Worm (Caenorhabditis elegans) whole organism, early embryonic: ENCODE measurements around the gene col-115.
A peak's percentile ranks its signal among the peaks of the same experiment; 100 is the strongest.

Source experiments
- B0310.2 ChIP-seq: sonication (generic microtip); optimal IDR thresholded peaks from 2 replicates; lab custom pipeline; 2016; ENCODE audit warnings: mild to moderate bottlenecking, missing genetic modification characterization, missing compliant biosample characterization
- F13C5.2 ChIP-seq: sonication (generic microtip); optimal IDR thresholded peaks from 2 replicates; lab custom pipeline; 2017; ENCODE audit warnings: mild to moderate bottlenecking, missing genetic modification characterization, inconsistent platforms, missing compliant biosample characterization
- aly-1 ChIP-seq: sonication (generic microtip); optimal IDR thresholded peaks from 2 replicates; lab custom pipeline; 2016; ENCODE audit warnings: missing genetic modification characterization, missing compliant biosample characterization
- ama-1 ChIP-seq: fragments of 150-350 bp; optimal IDR thresholded peaks from 2 replicates; lab custom pipeline; 2014
- ceh-13 ChIP-seq: fragments of 200-800 bp; sonication (Bioruptor generic); optimal IDR thresholded peaks from 2 replicates; lab custom pipeline; 2018; ENCODE audit warnings: mild to moderate bottlenecking, missing genetic modification characterization, missing compliant biosample characterization
- ceh-36 ChIP-seq: sonication (generic microtip); optimal IDR thresholded peaks from 2 replicates; lab custom pipeline; 2016; ENCODE audit warnings: missing genetic modification characterization, inconsistent platforms, missing compliant biosample characterization
- ets-7 ChIP-seq: sonication (generic microtip); optimal IDR thresholded peaks from 2 replicates; lab custom pipeline; 2016; ENCODE audit warnings: missing genotype, missing genetic modification characterization, missing compliant biosample characterization
- flt-1 ChIP-seq: fragments of 200-800 bp; sonication (Bioruptor generic); IDR thresholded peaks from 2 replicates; pipeline ENCODE4 v1.3.6; 2022; ENCODE audit warnings: missing genetic modification characterization, missing compliant biosample characterization
- hmbx-1 ChIP-seq: sonication (generic microtip); optimal IDR thresholded peaks from 2 replicates; lab custom pipeline; 2016; ENCODE audit warnings: mild to moderate bottlenecking, missing genetic modification characterization, missing compliant biosample characterization
- hmg-4 ChIP-seq: fragments of 200-800 bp; sonication (Bioruptor generic); optimal IDR thresholded peaks from 2 replicates; lab custom pipeline; 2018; ENCODE audit warnings: mild to moderate bottlenecking, missing genetic modification characterization, missing compliant biosample characterization
- hnd-1 ChIP-seq: sonication (generic microtip); optimal IDR thresholded peaks from 2 replicates; lab custom pipeline; 2016; ENCODE audit warnings: missing genetic modification characterization, missing compliant biosample characterization
- pes-1 ChIP-seq: fragments of 200-800 bp; sonication (Bioruptor generic); IDR thresholded peaks from 2 replicates; pipeline ENCODE4 v1.3.6; 2022; ENCODE audit warnings: missing genetic modification reagents, missing genetic modification characterization, missing compliant biosample characterization
- scrt-1 ChIP-seq: fragments of 200-800 bp; sonication (Bioruptor generic); IDR thresholded peaks from 2 replicates; pipeline ENCODE4 v1.3.6; 2022; ENCODE audit warnings: missing genetic modification characterization, missing compliant biosample characterization
- sea-1 ChIP-seq: fragments of 200-800 bp; sonication (Bioruptor generic); conservative IDR thresholded peaks from 2 replicates; pipeline ENCODE4 v1.3.6; 2022; ENCODE audit warnings: missing genetic modification characterization, missing compliant biosample characterization
- tbx-11 ChIP-seq: fragments of 200-800 bp; sonication (Bioruptor generic); IDR thresholded peaks from 2 replicates; pipeline ENCODE4 v1.3.6; 2022; ENCODE audit warnings: missing genetic modification characterization, missing compliant biosample characterization
- tbx-37 ChIP-seq: fragments of 200-800 bp; sonication (Bioruptor generic); conservative IDR thresholded peaks from 2 replicates; pipeline ENCODE4 v1.3.6; 2022; ENCODE audit warnings: missing genetic modification reagents, missing genetic modification characterization, missing compliant biosample characterization
- tra-4 ChIP-seq: sonication (generic microtip); optimal IDR thresholded peaks from 2 replicates; lab custom pipeline; 2017; ENCODE audit warnings: missing genetic modification characterization, missing compliant biosample characterization

Gene col-115

DNA sequence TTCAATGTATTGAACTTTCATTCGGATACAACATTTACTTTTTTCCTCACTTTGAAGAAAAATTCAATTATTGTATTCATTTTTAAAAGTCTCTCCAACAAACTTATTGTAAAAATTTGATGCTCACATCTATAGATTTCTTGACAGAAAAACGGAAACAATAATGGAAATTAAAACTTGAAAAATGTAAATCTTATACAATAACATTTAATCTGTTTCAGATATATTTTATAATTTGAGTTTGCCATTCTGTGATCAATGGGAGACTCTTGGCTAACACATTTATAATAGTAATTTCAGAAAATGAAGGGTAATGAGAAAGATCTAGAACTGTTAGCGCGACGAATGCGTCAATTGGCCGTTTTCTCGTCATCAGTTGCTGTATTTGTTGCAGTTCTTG lies at the start of gene col-115:
Gene col-115 (plus strand): TSS at position 301 of the 400 bp plus-strand sequence.
- no peak for TF ChIP-seq aly-1 (tag; lab: Kevin White, UChicago)

DNA sequence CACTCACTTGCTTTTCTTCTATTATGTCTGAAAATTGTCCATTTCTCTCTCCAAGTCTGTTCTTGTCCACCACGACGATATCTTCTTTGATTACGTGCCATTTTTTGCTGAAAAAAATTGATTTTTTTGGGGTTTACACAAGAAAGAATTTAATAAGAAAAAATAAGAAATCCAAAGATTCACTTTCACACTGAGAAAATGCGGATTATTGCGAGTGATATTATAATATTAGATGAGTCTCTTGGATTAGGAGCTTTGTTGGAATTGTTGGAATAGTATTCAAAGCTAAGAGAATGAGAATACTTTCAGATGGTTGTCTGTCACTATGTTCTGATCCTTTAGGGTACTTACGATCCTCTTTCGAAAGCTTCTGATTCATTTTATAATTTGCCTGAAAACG lies 49.7 kb upstream of the col-115 start, which contains the start of gene F20D12.7:
Gene F20D12.7 (minus strand): TSS at position 101 of the 400 bp plus-strand sequence.
- TF ChIP-seq tra-4 (tag; lab: Kevin White, UChicago) = no peak
- TF ChIP-seq ceh-36 (tag; lab: Kevin White, UChicago) = no peak
- no peak for TF ChIP-seq hmg-4
- no peak for TF ChIP-seq sea-1 (GFP tag; lab: Robert Waterston, UW)
- no peak for TF ChIP-seq F13C5.2 (tag; lab: Kevin White, UChicago)
- TF ChIP-seq ets-7 (tag; lab: Kevin White, UChicago) = no peak
- TF ChIP-seq scrt-1 (GFP tag; lab: Robert Waterston, UW) = no peak
- no peak for TF ChIP-seq B0310.2 (tag; lab: Kevin White, UChicago)
- TF ChIP-seq aly-1 (tag; lab: Kevin White, UChicago) = no peak
- TF ChIP-seq ama-1 (lab: Kevin White, UChicago) = no peak
- no peak for TF ChIP-seq ceh-13 (GFP tag; lab: Kevin White, UChicago)
- no peak for TF ChIP-seq pes-1
- TF ChIP-seq flt-1 (GFP tag; lab: Robert Waterston, UW) = no peak
- TF ChIP-seq tbx-11 (GFP tag; lab: Robert Waterston, UW) = no peak
- no peak for TF ChIP-seq tbx-37 (GFP tag; lab: Robert Waterston, UW)
- TF ChIP-seq hmbx-1 (tag; lab: Kevin White, UChicago) = no peak
- no peak for TF ChIP-seq hnd-1 (tag; lab: Kevin White, UChicago)

DNA sequence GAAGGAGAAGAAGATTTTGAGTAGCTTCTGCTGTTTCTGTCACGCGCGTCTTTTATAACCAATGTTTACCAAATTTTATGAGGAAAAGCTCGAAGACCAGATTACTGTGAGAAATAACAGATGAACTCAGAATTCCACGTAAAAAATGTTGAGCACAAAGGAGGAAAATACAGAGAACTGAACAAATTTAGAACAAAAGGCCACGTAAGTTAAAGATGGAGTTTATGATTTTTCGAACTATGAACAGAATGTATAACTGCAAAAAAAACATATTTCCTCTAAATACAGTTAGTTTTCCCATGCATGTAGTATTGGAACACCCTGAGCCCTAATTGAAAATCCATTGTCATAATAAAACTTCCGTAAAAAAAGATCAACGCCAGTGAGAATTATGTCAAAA lies 47.6 kb upstream of the col-115 start, which contains the start of gene exc-9:
Gene exc-9 (minus strand): TSS at position 101 of the 400 bp plus-strand sequence.
- TF ChIP-seq pes-1 (no peak), ceh-36 (tag; lab: Kevin White, UChicago) (no peak), ama-1 (lab: Kevin White, UChicago) (no peak), tra-4 (tag; lab: Kevin White, UChicago) (no peak), ceh-13 (GFP tag; lab: Kevin White, UChicago) (no peak), tbx-37 (GFP tag; lab: Robert Waterston, UW) (no peak), ets-7 (tag; lab: Kevin White, UChicago) (no peak), hnd-1 (tag; lab: Kevin White, UChicago) (no peak)

ce11 chrIV:7943272-7943671 lies 45.2 kb upstream of the col-115 start:
- TF ChIP-seq tra-4 (tag; lab: Kevin White, UChicago) (no peak), scrt-1 (GFP tag; lab: Robert Waterston, UW) (no peak), hmg-4 (no peak), ceh-36 (tag; lab: Kevin White, UChicago) (no peak), tbx-11 (GFP tag; lab: Robert Waterston, UW) (no peak), hmbx-1 (tag; lab: Kevin White, UChicago) (no peak), B0310.2 (tag; lab: Kevin White, UChicago) (no peak)

DNA sequence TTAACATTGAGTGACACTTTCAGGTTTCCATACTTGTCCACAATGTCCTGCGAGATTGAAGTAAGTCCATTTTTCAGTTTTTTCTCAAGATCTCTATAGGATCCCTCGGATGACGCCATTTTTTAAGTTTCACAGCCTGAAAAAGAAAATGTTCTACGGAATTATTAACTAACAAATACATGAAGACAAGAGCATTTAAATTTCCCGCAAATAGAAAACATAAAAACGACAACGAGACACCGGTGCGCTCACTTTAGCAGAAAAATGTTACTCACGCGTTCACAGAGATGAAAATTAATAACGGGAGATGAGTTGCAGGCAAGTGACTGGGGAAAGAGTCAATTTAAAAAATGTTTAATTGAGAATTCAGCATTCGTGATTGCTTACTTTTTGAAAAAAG lies 42.0 kb upstream of the col-115 start, which contains the start of gene czw-1:
Gene czw-1 (minus strand): TSS at position 369 of the 400 bp plus-strand sequence.
- no peak for TF ChIP-seq tbx-11 (GFP tag; lab: Robert Waterston, UW)
- TF ChIP-seq hnd-1 (tag; lab: Kevin White, UChicago) = no peak
- no peak for TF ChIP-seq ceh-36 (tag; lab: Kevin White, UChicago)

ce11 chrIV:7946899-7947499 lies 41.5 kb upstream of the col-115 start, which contains the start of gene F20D12.12:
TSS of gene F20D12.12 (plus strand) at chrIV:7947440.
- TF ChIP-seq tbx-11 (GFP tag; lab: Robert Waterston, UW) (peak; percentile 50; the same call in 1 of the 2 replicates), tbx-37 (GFP tag; lab: Robert Waterston, UW) (peak; percentile 54; the same call in 1 of the 2 replicates), hmg-4 (peak; percentile 40), scrt-1 (GFP tag; lab: Robert Waterston, UW) (0 out of 2 replicates have a peak, but pooled peaks have one; percentile 57), flt-1 (GFP tag; lab: Robert Waterston, UW) (peak; percentile 30; the same call in 1 of the 2 replicates), pes-1 (peak; percentile 77), F13C5.2 (tag; lab: Kevin White, UChicago) (peak; percentile 44), sea-1 (GFP tag; lab: Robert Waterston, UW) (0 out of 2 replicates have a peak, but pooled peaks have one; percentile 37)

DNA sequence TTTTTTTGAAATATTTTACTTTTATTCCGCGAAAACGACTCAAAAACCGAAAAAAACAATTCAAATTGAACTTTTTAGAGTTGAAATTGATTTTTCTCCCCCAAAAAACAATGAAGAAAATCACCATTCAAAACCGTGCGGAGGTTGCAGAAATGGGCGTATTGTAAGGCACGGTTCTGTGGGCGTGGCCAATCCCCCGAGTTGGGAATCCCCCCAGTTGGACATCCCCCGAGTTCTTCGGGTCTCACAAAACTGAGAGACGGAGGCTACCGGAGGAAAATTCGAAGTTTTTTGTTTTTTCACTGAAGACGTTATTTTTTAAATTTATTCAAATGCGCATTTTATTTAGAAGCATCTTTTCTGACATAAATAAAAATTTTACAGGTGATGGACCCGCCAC lies 40.2 kb upstream of the col-115 start, which contains the start of gene mcm-3AP:
Gene mcm-3AP (plus strand): TSS at position 383 of the 400 bp plus-strand sequence.
- peak; percentile 79 for TF ChIP-seq pes-1
- TF ChIP-seq scrt-1 (GFP tag; lab: Robert Waterston, UW) = 0 out of 2 replicates have a peak, but pooled peaks have one; percentile 37
- TF ChIP-seq sea-1 (GFP tag; lab: Robert Waterston, UW) = peak; percentile 78
- TF ChIP-seq tbx-37 (GFP tag; lab: Robert Waterston, UW) = peak; percentile 72

DNA sequence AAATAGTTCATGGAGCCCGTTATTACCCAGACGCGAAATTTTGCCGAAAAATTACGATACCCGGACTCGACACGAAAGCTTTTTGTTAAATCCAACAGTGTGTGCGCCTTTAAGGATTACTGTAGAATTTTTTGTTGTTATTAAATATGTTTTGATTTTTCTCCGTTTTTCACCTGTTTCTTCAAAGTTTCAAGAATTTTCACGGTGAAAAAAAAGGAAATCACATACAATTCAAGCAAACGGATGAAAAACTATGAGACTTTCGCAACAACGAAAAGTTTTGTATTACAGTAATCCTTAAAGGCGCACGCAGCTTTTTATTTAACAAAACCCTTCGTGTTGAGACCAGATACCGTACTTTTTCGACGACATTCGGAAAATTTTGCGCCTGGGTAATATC lies 34.5 kb upstream of the col-115 start:
- TF ChIP-seq F13C5.2 (tag; lab: Kevin White, UChicago) (no peak), flt-1 (GFP tag; lab: Robert Waterston, UW) (no peak), ama-1 (lab: Kevin White, UChicago) (no peak), hmg-4 (no peak), ets-7 (tag; lab: Kevin White, UChicago) (no peak), hnd-1 (tag; lab: Kevin White, UChicago) (no peak)
